Worm (Caenorhabditis elegans) whole organism, midembryonic: Measurements from ENCODE around the gene clec-181.

Experiments used
- cog-1 ChIP-seq: sonication (generic microtip); optimal IDR thresholded peaks from 2 replicates; lab custom pipeline; 2016; ENCODE audit warnings: missing genetic modification characterization, missing compliant biosample characterization
- flt-1 ChIP-seq: fragments of 200-800 bp; sonication (Bioruptor generic); IDR thresholded peaks from 2 replicates; pipeline ENCODE4 v1.3.6; 2022; ENCODE audit warnings: missing genetic modification characterization, missing compliant biosample characterization
- klf-2 ChIP-seq: fragments of 200-800 bp; sonication (Bioruptor generic); conservative IDR thresholded peaks from 2 replicates; pipeline ENCODE4 v1.3.6; 2022; ENCODE audit warnings: missing genetic modification reagents, missing genetic modification characterization, missing compliant biosample characterization
- med-1 ChIP-seq: sonication (generic microtip); optimal IDR thresholded peaks from 2 replicates; lab custom pipeline; 2017; ENCODE audit warnings: missing genetic modification characterization, mild to moderate bottlenecking, missing compliant biosample characterization, antibody characterized with exemption, missing genetic modification reagents; ENCODE audit not compliant: insufficient read depth
- tab-1 ChIP-seq: fragments of 200-800 bp; sonication (Bioruptor generic); IDR thresholded peaks from 2 replicates; pipeline ENCODE4 v1.3.6; 2022; ENCODE audit warnings: missing genetic modification characterization, missing compliant biosample characterization
- ztf-23 ChIP-seq: fragments of 200-800 bp; sonication (Bioruptor generic); IDR thresholded peaks from 2 replicates; pipeline ENCODE4 v1.3.6; 2022; ENCODE audit warnings: missing genetic modification reagents, missing genetic modification characterization, missing compliant biosample characterization
- ztf-29 ChIP-seq: fragments of 200-800 bp; sonication (Bioruptor generic); IDR thresholded peaks from 2 replicates; pipeline ENCODE4 v1.3.6; 2022; ENCODE audit warnings: missing genetic modification reagents, missing genetic modification characterization, missing compliant biosample characterization

- no peak for TF ChIP-seq cog-1 (tag; lab: Kevin White, UChicago)
- TF ChIP-seq tab-1 (GFP tag; lab: Robert Waterston, UW): no peak
- TF ChIP-seq flt-1 (GFP tag; lab: Robert Waterston, UW): no peak
- no peak for TF ChIP-seq klf-2
- TF ChIP-seq ztf-23 (GFP tag; lab: Robert Waterston, UW): no peak
- no peak for TF ChIP-seq ztf-29
- TF ChIP-seq med-1 (GFP tag; lab: Kevin White, UChicago): no peak
Observed at ce11 chrIV:8628262-8628661, 32.4 kb downstream of the clec-181 start.
